Worm (Caenorhabditis elegans): ENCODE data around the gene fbxb-30.
"Not testable (repeated sequence)": the region's sequence is repeated elsewhere in the genome, so short reads cannot be mapped to it uniquely, and the experiment has no call there.

DNA sequence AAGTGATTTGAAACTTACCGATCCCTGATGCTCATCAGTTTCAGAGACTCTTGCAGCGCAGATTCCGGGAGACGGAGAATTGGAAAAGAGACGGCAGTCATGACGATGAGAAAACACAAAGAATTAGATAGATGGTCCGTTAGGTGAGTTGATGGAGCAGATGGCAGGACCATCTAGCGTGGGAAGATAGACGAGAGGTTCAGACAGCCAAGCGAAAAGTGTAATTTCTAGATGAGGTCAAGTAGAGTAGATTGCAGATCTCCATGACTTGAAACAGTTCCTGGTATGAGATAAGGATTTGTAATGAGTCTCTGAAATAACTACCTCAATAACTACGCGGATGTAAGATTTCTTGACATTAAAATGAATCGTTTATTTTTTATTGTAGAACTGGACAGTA, 5.1 kb downstream of the fbxb-30 start, which contains the start of gene F45D11.11:
- TF ChIP-seq ama-1 (optimal IDR thresholded peaks at IDR 0.05); ceh-34 (tag; optimal IDR thresholded peaks at IDR 0.05); pha-4 (tag; optimal IDR thresholded peaks at IDR 0.05); K09A11.1 (tag; optimal IDR thresholded peaks at IDR 0.05; ENCODE audit: insufficient read depth); unc-42 (tag; optimal IDR thresholded peaks at IDR 0.05); fkh-10 (GFP tag; optimal IDR thresholded peaks at IDR 0.05); pqm-1 (tag; optimal IDR thresholded peaks at IDR 0.05); ceh-9 (tag; optimal IDR thresholded peaks at IDR 0.05); ceh-19 (GFP tag; optimal IDR thresholded peaks at IDR 0.05); lin-11 (tag; optimal IDR thresholded peaks at IDR 0.05): not testable (repeated sequence)
